Worm (Caenorhabditis elegans) whole organism, L4 larva: ENCODE data around the gene F58B4.2.
A peak's percentile ranks its signal among the peaks of the same experiment; 100 is the strongest.

Experiments
- F26F4.8 ChIP-seq: fragments of 200-800 bp; sonication (Bioruptor generic); conservative IDR thresholded peaks from 2 replicates; pipeline ENCODE4 v1.3.6; 2022; ENCODE audit warnings: missing genetic modification characterization, missing compliant biosample characterization
- F37D6.2 ChIP-seq: sonication (generic microtip); optimal IDR thresholded peaks from 2 replicates; lab custom pipeline; 2016; ENCODE audit warnings: mild to moderate bottlenecking, missing genetic modification characterization, missing compliant biosample characterization
- aha-1 ChIP-seq: fragments of 150-350 bp; peaks from one replicate; lab custom pipeline; 2014; ENCODE audit warnings: missing biosample characterization, missing genetic modification characterization
- ama-1 ChIP-seq: fragments of 150-350 bp; optimal IDR thresholded peaks from 2 replicates; lab custom pipeline; 2014; ENCODE audit warnings: inconsistent platforms, mixed read lengths
- ceh-44 ChIP-seq: fragments of 200-800 bp; sonication (Bioruptor generic); IDR thresholded peaks from 2 replicates; pipeline ENCODE4 v1.3.6; 2022; ENCODE audit warnings: missing genetic modification reagents, missing genetic modification characterization, missing compliant biosample characterization
- ceh-62 ChIP-seq: sonication (generic microtip); optimal IDR thresholded peaks from 2 replicates; lab custom pipeline; 2017; ENCODE audit warnings: missing biosample characterization, missing genetic modification characterization
- ctbp-1 ChIP-seq: fragments of 200-800 bp; sonication (Bioruptor generic); IDR thresholded peaks from 2 replicates; pipeline ENCODE4 v1.3.6; 2022; ENCODE audit warnings: missing genetic modification reagents, missing genetic modification characterization, missing compliant biosample characterization
- daf-16 ChIP-seq, 3 experiments: sonication (generic microtip); optimal IDR thresholded peaks; 2 replicates each; lab custom pipeline; 2016 to 2017; ENCODE audit warnings: missing genetic modification characterization in 3 of 3, missing genetic modification reagents in 3 of 3, mild to moderate bottlenecking in 2 of 3, missing compliant biosample characterization in 2 of 3, missing biosample characterization in 1 of 3, moderate library complexity in 1 of 3
- daf-19 ChIP-seq: fragments of 200-800 bp; sonication (Bioruptor generic); conservative IDR thresholded peaks from 2 replicates; pipeline ENCODE4 v1.3.6; 2022; ENCODE audit warnings: missing genetic modification characterization, missing compliant biosample characterization
- dmd-9 ChIP-seq: fragments of 200-800 bp; sonication (Bioruptor generic); IDR thresholded peaks from 2 replicates; pipeline ENCODE4 v1.3.6; 2022; ENCODE audit warnings: missing genetic modification reagents, missing genetic modification characterization, missing compliant biosample characterization
- duxl-1 ChIP-seq: sonication (generic microtip); optimal IDR thresholded peaks from 2 replicates; lab custom pipeline; 2016; ENCODE audit warnings: mild to moderate bottlenecking, missing genetic modification characterization, moderate library complexity, missing compliant biosample characterization; ENCODE audit not compliant: poor library complexity
- dve-1 ChIP-seq: sonication (generic microtip); optimal IDR thresholded peaks from 2 replicates; lab custom pipeline; 2017; ENCODE audit warnings: antibody characterized with exemption, mild to moderate bottlenecking, missing genetic modification characterization, missing compliant biosample characterization; ENCODE audit not compliant: insufficient read depth
- egl-27 ChIP-seq: sonication (generic microtip); optimal IDR thresholded peaks from 3 replicates; lab custom pipeline; 2017; ENCODE audit warnings: missing biosample characterization, missing genetic modification reagents, missing genetic modification characterization
- egl-43 ChIP-seq: fragments of 200-800 bp; sonication (Bioruptor generic); IDR thresholded peaks from 2 replicates; pipeline ENCODE4 v1.3.6; 2022; ENCODE audit warnings: missing genetic modification reagents, missing genetic modification characterization, missing compliant biosample characterization
- hif-1 ChIP-seq, 2 experiments: sonication (generic microtip); optimal IDR thresholded peaks; 2 replicates each; lab custom pipeline; 2016 to 2017; ENCODE audit warnings: missing compliant biosample characterization in 2 of 2, missing genetic modification characterization in 2 of 2, missing genetic modification reagents in 2 of 2, missing genotype in 2 of 2, mild to moderate bottlenecking in 1 of 2
- hlh-11 ChIP-seq: fragments of 200-800 bp; sonication (Bioruptor generic); optimal IDR thresholded peaks from 2 replicates; lab custom pipeline; 2018; ENCODE audit warnings: mild to moderate bottlenecking, missing genetic modification characterization, missing compliant biosample characterization
- hlh-30 ChIP-seq: sonication (generic microtip); optimal IDR thresholded peaks from 2 replicates; lab custom pipeline; 2017; ENCODE audit warnings: antibody characterized with exemption, mild to moderate bottlenecking, missing genetic modification characterization, missing compliant biosample characterization; ENCODE audit not compliant: insufficient read depth
- hmg-1.1 ChIP-seq: fragments of 200-800 bp; sonication (Bioruptor generic); IDR thresholded peaks from 2 replicates; pipeline ENCODE4 v1.3.6; 2022; ENCODE audit warnings: missing genetic modification reagents, missing genetic modification characterization, missing compliant biosample characterization
- jun-1 ChIP-seq: fragments of 150-350 bp; optimal IDR thresholded peaks from 2 replicates; lab custom pipeline; 2014; ENCODE audit warnings: missing biosample characterization, missing genetic modification reagents, missing genetic modification characterization
- lim-7 ChIP-seq: fragments of 200-800 bp; sonication (Bioruptor generic); IDR thresholded peaks from 2 replicates; pipeline ENCODE4 v1.3.6; 2022; ENCODE audit warnings: missing genetic modification characterization, missing compliant biosample characterization
- lin-13 ChIP-seq: fragments of 150-350 bp; optimal IDR thresholded peaks from 2 replicates; lab custom pipeline; 2014; ENCODE audit warnings: missing biosample characterization, missing genetic modification reagents, missing genetic modification characterization
- lin-15B ChIP-seq: fragments of 150-350 bp; sonication (generic microtip); optimal IDR thresholded peaks from 3 replicates; lab custom pipeline; 2014; ENCODE audit warnings: missing biosample characterization, missing genetic modification characterization
- lsy-2 ChIP-seq, 2 experiments: fragments of 150-350 bp in 1 of 2; sonication (generic microtip) in 1 of 2; optimal IDR thresholded peaks; 2 replicates each; lab custom pipeline; 2014 to 2017; ENCODE audit warnings: missing biosample characterization in 2 of 2, missing genetic modification characterization in 2 of 2
- mdl-1 ChIP-seq, 2 experiments: fragments of 150-350 bp in 1 of 2; sonication (generic microtip) in 1 of 2; optimal IDR thresholded peaks; 2 replicates each; lab custom pipeline; 2014 to 2017; ENCODE audit warnings: missing biosample characterization in 2 of 2, missing genetic modification characterization in 2 of 2
- mep-1 ChIP-seq: fragments of 150-350 bp; sonication (generic microtip); optimal IDR thresholded peaks from 3 replicates; lab custom pipeline; 2014; ENCODE audit warnings: missing biosample characterization, missing genetic modification characterization
- mxl-3 ChIP-seq: fragments of 200-800 bp; sonication (Bioruptor generic); optimal IDR thresholded peaks from 2 replicates; lab custom pipeline; 2018; ENCODE audit warnings: mild to moderate bottlenecking, missing genetic modification characterization, missing compliant biosample characterization
- nhr-10 ChIP-seq: fragments of 150-350 bp; optimal IDR thresholded peaks from 2 replicates; lab custom pipeline; 2014; ENCODE audit warnings: missing biosample characterization, missing genetic modification characterization
- nhr-28 ChIP-seq: fragments of 150-350 bp; optimal IDR thresholded peaks from 2 replicates; lab custom pipeline; 2014; ENCODE audit warnings: missing biosample characterization, missing genetic modification characterization
- nhr-77 ChIP-seq: fragments of 150-350 bp; optimal IDR thresholded peaks from 2 replicates; lab custom pipeline; 2014; ENCODE audit warnings: missing biosample characterization, missing genetic modification characterization
- pqm-1 ChIP-seq: sonication (generic microtip); optimal IDR thresholded peaks from 2 replicates; lab custom pipeline; 2017; ENCODE audit warnings: missing biosample characterization, missing genetic modification characterization
- snpc-1.2 ChIP-seq: fragments of 200-800 bp; sonication (Bioruptor generic); IDR thresholded peaks from 2 replicates; pipeline ENCODE4 v1.3.6; 2022; ENCODE audit warnings: missing genetic modification reagents, missing genetic modification characterization, missing compliant biosample characterization
- spr-3 ChIP-seq: fragments of 200-800 bp; sonication (Bioruptor generic); optimal IDR thresholded peaks from 2 replicates; lab custom pipeline; 2018; ENCODE audit warnings: mild to moderate bottlenecking, missing genetic modification characterization, missing compliant biosample characterization
- tag-97 ChIP-seq: fragments of 200-800 bp; sonication (Bioruptor generic); IDR thresholded peaks from 2 replicates; pipeline ENCODE4 v1.3.6; 2022; ENCODE audit warnings: missing genetic modification characterization, missing compliant biosample characterization
- tra-1 ChIP-seq: fragments of 200-800 bp; sonication (Bioruptor generic); IDR thresholded peaks from 2 replicates; pipeline ENCODE4 v1.3.6; 2022; ENCODE audit warnings: missing genetic modification reagents, missing genetic modification characterization, missing compliant biosample characterization
- unc-62 ChIP-seq, 3 experiments: fragments of 150-350 bp in 1 of 3; sonication (generic microtip); optimal IDR thresholded peaks in 2 of 3; peaks in 1 of 3; 1 replicate in 1 of 3; 2 replicates in 2 of 3; lab custom pipeline; 2014 to 2017; ENCODE audit warnings: missing biosample characterization in 3 of 3, missing genetic modification characterization in 3 of 3, missing genetic modification reagents in 3 of 3, missing genotype in 1 of 3
- vab-7 ChIP-seq: fragments of 200-800 bp; sonication (Bioruptor generic); IDR thresholded peaks from 2 replicates; pipeline ENCODE4 v1.3.6; 2022; ENCODE audit warnings: missing genetic modification reagents, missing genetic modification characterization, missing compliant biosample characterization
- zfp-2 ChIP-seq: sonication (generic microtip); optimal IDR thresholded peaks from 2 replicates; lab custom pipeline; 2016; ENCODE audit warnings: mild to moderate bottlenecking, missing genetic modification characterization, missing compliant biosample characterization
- zfp-3 ChIP-seq: fragments of 200-800 bp; sonication (Bioruptor generic); conservative IDR thresholded peaks from 2 replicates; pipeline ENCODE4 v1.3.6; 2022; ENCODE audit warnings: missing genetic modification reagents, missing genetic modification characterization, missing compliant biosample characterization
- zip-2 ChIP-seq: fragments of 150-350 bp; optimal IDR thresholded peaks from 2 replicates; lab custom pipeline; 2014; ENCODE audit warnings: missing biosample characterization, missing genetic modification characterization
- ztf-11 ChIP-seq: fragments of 150-350 bp; optimal IDR thresholded peaks from 2 replicates; lab custom pipeline; 2014; ENCODE audit warnings: missing biosample characterization, missing genetic modification characterization

F58B4.2 gene

ce11 chrV:10904795-10905194, 13.5 kb downstream of the F58B4.2 start (continued):
- TF ChIP-seq dmd-9: no peak
- no peak for TF ChIP-seq tra-1
- no peak for TF ChIP-seq mxl-3 (GFP tag; lab: Kevin White, UChicago)
- no peak for TF ChIP-seq duxl-1
- TF ChIP-seq ceh-44 (GFP tag; lab: Robert Waterston, UW): no peak
- no peak for TF ChIP-seq egl-43 (GFP tag; lab: Robert Waterston, UW)
- no peak for TF ChIP-seq nhr-77 (tag; lab: Kevin White, UChicago)
- no peak for TF ChIP-seq jun-1 (tag; lab: Kevin White, UChicago)
- peak in 1 of 2 experiments; percentile 65 for TF ChIP-seq unc-62 (GFP tag; optimal IDR thresholded peaks at IDR 0.05 in 1 of 2; lab: Kevin White, UChicago)
- no peak for TF ChIP-seq unc-62 (tag; optimal IDR thresholded peaks at IDR 0.05; lab: Kevin White, UChicago)
- no peak for TF ChIP-seq zfp-2 (tag; lab: Kevin White, UChicago)
- TF ChIP-seq lim-7 (GFP tag; lab: Robert Waterston, UW): no peak
- peak in 1 of 2 experiments; percentile 8 for TF ChIP-seq mdl-1 (tag; optimal IDR thresholded peaks at IDR 0.05; lab: Kevin White, UChicago)
- no peak for TF ChIP-seq spr-3 (GFP tag; lab: Kevin White, UChicago)
- TF ChIP-seq aha-1 (tag; lab: Kevin White, UChicago): peak; percentile 87
- TF ChIP-seq hmg-1.1: 0 out of 2 replicates have a peak, but pooled peaks have one; percentile 21
- peak; percentile 13 for TF ChIP-seq hlh-30 (tag; lab: Kevin White, UChicago)
- no peak for TF ChIP-seq daf-16 (GFP tag; optimal IDR thresholded peaks at IDR 0.05; lab: Kevin White, UChicago)
- TF ChIP-seq daf-16 (tag; optimal IDR thresholded peaks at IDR 0.05; lab: Kevin White, UChicago): no peak
- TF ChIP-seq vab-7 (GFP tag; lab: Robert Waterston, UW): no peak
- no peak for TF ChIP-seq lin-15B (tag; lab: Kevin White, UChicago)
- TF ChIP-seq ama-1 (lab: Kevin White, UChicago): no peak
- no peak for TF ChIP-seq zip-2
- TF ChIP-seq lin-13 (GFP tag; lab: Kevin White, UChicago): no peak
- TF ChIP-seq ctbp-1 (GFP tag; lab: Robert Waterston, UW): 0 out of 2 replicates have a peak, but pooled peaks have one; percentile 43
- no peak for TF ChIP-seq F37D6.2 (tag; lab: Kevin White, UChicago)

DNA sequence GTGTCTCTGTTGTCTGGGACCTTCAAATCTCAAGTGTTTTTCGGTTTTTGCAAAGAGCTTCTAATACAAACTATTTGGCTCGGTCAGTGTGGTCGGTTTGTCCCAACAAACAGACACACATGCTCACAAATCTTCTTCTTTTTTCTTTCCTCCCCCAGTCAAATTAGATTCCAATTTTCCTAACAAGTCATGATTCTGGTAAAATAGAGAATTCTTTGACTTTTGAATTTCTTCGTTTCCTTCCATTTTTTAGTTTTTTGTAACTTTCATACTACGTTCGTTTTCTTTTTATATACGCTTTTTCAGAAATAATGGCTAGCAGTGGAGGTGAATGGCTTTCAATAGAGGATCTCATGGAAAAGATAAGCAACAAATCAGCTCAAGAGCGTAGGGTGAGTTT, 14.5 kb downstream of the F58B4.2 start, which contains the start of gene F32D8.15:
TSS of gene F32D8.15 (plus strand) at position 301 of the 400 bp plus-strand sequence.
- TF ChIP-seq zip-2: no peak
- TF ChIP-seq egl-27: no peak
- no peak for TF ChIP-seq egl-43 (GFP tag; lab: Robert Waterston, UW)
- TF ChIP-seq hlh-30 (tag; lab: Kevin White, UChicago): no peak
- TF ChIP-seq daf-19: no peak
- no peak for TF ChIP-seq nhr-10 (tag; lab: Kevin White, UChicago)
- TF ChIP-seq snpc-1.2 (GFP tag; lab: Robert Waterston, UW): no peak
- TF ChIP-seq hlh-11: no peak
- TF ChIP-seq zfp-3: no peak
- TF ChIP-seq ceh-62: no peak
- TF ChIP-seq duxl-1: no peak
- no peak for TF ChIP-seq ctbp-1 (GFP tag; lab: Robert Waterston, UW)
- no peak for TF ChIP-seq dmd-9
- no peak for TF ChIP-seq tag-97 (GFP tag; lab: Robert Waterston, UW)

- TF ChIP-seq lsy-2 (tag; optimal IDR thresholded peaks at IDR 0.05; lab: Kevin White, UChicago) (no peak), mdl-1 (tag; optimal IDR thresholded peaks at IDR 0.05; lab: Kevin White, UChicago) (no peak), F26F4.8 (GFP tag; lab: Robert Waterston, UW) (no peak), hif-1 (tag; optimal IDR thresholded peaks at IDR 0.05; lab: Kevin White, UChicago) (no peak)
Measured at ce11 chrV:10902682-10903081, 15.6 kb downstream of the F58B4.2 start, which contains the start of gene F32D8.8. TSS of gene F32D8.8 (minus strand) at chrV:10902782.

DNA sequence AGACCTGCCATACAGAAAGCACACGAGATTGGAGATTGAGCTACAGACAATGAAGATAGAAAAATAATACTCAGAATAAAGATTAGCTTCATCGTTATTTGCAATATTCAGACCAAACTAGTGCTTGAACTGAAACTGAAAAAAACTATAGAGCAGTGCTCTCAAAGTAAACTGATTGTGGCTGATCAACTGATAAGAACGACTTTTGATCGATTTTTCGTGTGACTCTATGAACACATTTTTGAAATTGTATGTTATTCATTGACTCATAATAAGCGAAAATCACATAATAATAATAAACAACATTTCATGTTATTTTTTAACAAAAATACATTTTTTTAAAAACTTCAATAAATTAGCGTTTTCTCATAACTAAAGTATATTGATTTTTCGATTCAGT, 17.1 kb downstream of the F58B4.2 start, which contains the start of gene spp-16:
TSS of gene spp-16 (minus strand) at position 179 of the 400 bp plus-strand sequence.
- TF ChIP-seq hmg-1.1 (no peak), pqm-1 (tag; lab: Kevin White, UChicago) (peak; percentile 53), ceh-44 (GFP tag; lab: Robert Waterston, UW) (no peak), ztf-11 (tag; lab: Kevin White, UChicago) (no peak), mdl-1 (tag; optimal IDR thresholded peaks at IDR 0.05; lab: Kevin White, UChicago) (no peak), mep-1 (tag; lab: Kevin White, UChicago) (no peak), nhr-28 (tag; lab: Kevin White, UChicago) (peak; percentile 44), dve-1 (tag; lab: Kevin White, UChicago) (peak; percentile 16)
